Worm (Caenorhabditis elegans): Measurements from ENCODE around the gene C35D10.7.

DNA sequence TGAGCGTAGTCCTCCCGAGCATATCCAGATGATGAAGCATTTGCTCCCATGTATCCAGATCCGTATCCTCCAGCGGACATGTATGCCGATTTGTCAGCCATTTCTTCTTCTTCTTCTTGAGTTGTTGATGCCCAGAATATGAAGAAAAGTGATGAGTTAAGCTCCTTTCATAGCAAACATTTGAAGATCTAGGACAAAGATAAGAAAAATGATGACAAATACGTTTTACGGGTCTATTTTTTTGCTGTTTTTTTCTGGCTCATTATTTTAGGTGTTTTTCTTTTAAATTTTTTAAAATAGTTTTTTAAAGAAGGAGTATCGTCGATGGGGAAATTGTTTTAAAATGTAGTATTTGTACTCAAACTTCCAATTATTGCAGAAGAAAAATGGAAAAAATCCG is 25.8 kb upstream of the C35D10.7 start, which contains the start of gene nspd-9:
- no peak for TF ChIP-seq tab-1 (GFP tag; IDR thresholded peaks at IDR 0.05)
- TF ChIP-seq flt-1 (GFP tag; IDR thresholded peaks at IDR 0.05) = no peak
